Worm (Caenorhabditis elegans): ENCODE data around the gene ZK112.4.

Gene ZK112.4

DNA sequence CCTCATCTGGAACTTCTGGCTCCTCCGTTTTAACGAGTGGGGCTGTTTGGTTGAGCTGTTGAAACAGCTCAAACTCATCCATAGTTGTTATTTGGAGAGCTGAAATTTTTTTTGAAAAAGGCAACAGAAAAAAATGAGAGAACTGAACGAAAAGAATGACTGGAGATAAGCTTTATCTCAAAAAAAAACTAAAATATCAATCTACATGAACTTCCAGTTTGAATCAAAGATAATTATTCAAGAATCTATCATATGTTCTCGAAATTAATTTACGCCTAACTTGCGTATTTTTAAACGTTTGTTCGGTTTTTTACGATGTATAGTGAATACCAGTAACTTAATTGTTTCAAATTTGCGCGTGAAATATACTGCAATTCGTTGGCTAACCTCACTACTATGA lies 20.4 kb downstream of the ZK112.4 start, which contains the start of gene lin-13:
Gene lin-13, minus strand, starts transcription at position 101 of the 400 bp plus-strand sequence.
- no peak for TF ChIP-seq lin-32 (GFP tag; optimal IDR thresholded peaks at IDR 0.05)
- TF ChIP-seq cnd-1 (tag; optimal IDR thresholded peaks at IDR 0.05): no peak
- no peak for TF ChIP-seq ham-2 (GFP tag; optimal IDR thresholded peaks at IDR 0.05)
- no peak for TF ChIP-seq nhr-2 (tag; optimal IDR thresholded peaks at IDR 0.05)
- TF ChIP-seq bed-3 (GFP tag; optimal IDR thresholded peaks at IDR 0.05): no peak
- TF ChIP-seq pha-4 (tag; optimal IDR thresholded peaks at IDR 0.05): no peak
- TF ChIP-seq zip-8 (tag; optimal IDR thresholded peaks at IDR 0.05): no peak

DNA sequence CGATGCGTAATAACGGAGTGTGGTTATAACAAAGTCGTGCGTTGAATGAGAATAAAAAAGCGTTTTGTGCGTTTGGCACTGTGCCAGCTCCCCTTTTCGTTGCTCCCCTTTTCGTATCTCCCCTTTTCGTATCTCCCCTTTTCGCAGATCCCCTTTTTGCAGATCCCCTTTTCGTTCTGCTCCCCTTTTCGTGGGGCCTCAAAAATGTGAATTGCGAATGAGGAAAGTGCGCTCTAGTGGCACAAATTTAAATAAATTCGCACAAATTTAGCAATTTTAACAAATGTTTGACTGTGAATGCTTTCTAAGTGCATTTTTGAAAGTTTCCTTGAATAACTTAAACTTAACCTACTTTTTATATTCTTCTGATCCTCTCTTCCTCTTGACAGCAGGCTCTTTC lies 21.0 kb downstream of the ZK112.4 start:
- TF ChIP-seq ces-1 (GFP tag; optimal IDR thresholded peaks at IDR 0.05): peak; percentile 15

DNA sequence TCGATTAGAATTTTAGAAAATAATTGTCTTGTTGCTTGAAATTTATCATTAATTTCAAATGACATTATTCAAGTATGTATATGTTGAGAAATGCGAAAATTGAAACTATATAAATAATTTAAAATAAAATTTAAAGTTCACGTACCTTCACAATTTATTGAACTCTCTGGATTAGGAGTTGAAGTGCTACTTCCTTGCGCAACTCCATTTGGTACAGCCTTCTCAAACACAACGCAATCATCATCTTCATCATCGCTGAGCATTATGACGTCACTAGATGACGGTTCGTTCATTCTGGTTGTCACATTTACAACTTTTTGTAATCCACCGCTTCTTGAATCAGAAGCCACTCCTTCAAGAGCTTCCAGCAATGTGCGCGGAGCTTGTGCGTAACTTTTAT lies 26.3 kb downstream of the ZK112.4 start:
- peak; percentile 81 for TF ChIP-seq zip-8 (tag; optimal IDR thresholded peaks at IDR 0.05)
- no peak for TF ChIP-seq nhr-12 (tag; optimal IDR thresholded peaks at IDR 0.05)
- no peak for TF ChIP-seq tbx-8 (GFP tag; optimal IDR thresholded peaks at IDR 0.05)

DNA sequence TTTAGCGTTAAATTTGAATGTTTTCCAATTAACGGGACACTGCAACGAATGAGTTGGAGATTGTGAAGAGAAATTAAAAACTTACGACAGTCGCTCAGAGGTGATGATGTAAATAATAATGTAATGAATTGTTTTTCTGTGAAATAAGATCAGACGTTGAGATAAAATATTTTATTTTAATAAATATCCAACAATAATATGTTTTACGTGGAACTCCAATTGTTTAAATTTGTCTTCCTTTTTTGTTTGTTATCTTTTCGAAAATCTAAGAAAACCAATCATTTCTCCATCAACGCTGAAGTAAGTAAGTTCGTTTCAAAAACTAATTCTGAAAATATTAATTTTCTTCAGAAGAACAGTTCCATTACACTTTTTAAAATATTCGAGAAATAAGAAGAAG lies 35.5 kb downstream of the ZK112.4 start, which contains the start of gene C18H2.5:
Gene C18H2.5, minus strand, starts transcription at position 101 of the 400 bp plus-strand sequence.
- TF ChIP-seq nhr-2 (tag; optimal IDR thresholded peaks at IDR 0.05) (no peak), unc-120 (tag; optimal IDR thresholded peaks at IDR 0.05; ENCODE audit: poor library complexity, severe bottlenecking) (no peak), unc-39 (tag; optimal IDR thresholded peaks at IDR 0.05) (no peak), drap-1 (GFP tag; optimal IDR thresholded peaks at IDR 0.05) (no peak), mab-5 (tag; optimal IDR thresholded peaks at IDR 0.05) (no peak), elt-3 (tag; optimal IDR thresholded peaks at IDR 0.05) (no peak), pha-4 (tag; optimal IDR thresholded peaks at IDR 0.05) (no peak), elt-1 (tag; optimal IDR thresholded peaks at IDR 0.05; ENCODE audit: borderline replicate concordance, insufficient read depth) (no peak), bed-3 (GFP tag; optimal IDR thresholded peaks at IDR 0.05) (no peak), sem-2 (GFP tag; optimal IDR thresholded peaks at IDR 0.05) (no peak)

DNA sequence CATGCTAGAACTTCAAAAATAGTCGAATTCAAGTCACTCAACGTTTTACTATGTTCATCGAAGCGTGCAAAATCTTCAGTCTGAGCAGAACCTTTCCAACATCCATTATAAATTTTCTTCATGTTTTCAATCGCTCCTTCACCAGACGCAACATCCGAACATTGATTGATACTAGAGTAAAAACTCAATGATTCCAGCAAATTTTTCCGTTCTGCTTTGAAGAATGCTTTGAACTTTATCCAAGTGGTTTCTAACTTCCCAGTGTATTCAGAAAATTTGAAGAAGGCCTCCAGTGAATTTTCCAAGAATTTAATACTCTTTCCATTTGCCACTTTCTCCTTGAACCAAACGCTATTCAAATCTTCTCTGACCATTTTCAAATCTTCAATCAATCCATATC lies 37.5 kb downstream of the ZK112.4 start:
- TF ChIP-seq tbx-8 (GFP tag; optimal IDR thresholded peaks at IDR 0.05) (no peak), ham-2 (GFP tag; optimal IDR thresholded peaks at IDR 0.05) (no peak), sptf-1 (tag; optimal IDR thresholded peaks at IDR 0.05) (no peak), ztf-11 (tag; optimal IDR thresholded peaks at IDR 0.05) (no peak), pha-4 (tag; optimal IDR thresholded peaks at IDR 0.05) (no peak), elt-1 (tag; optimal IDR thresholded peaks at IDR 0.05; ENCODE audit: borderline replicate concordance, insufficient read depth) (no peak)

Measured in whole organism, mixed stage, embryonic.